Worm (Caenorhabditis elegans): ENCODE results near the gene F16G10.8.

DNA sequence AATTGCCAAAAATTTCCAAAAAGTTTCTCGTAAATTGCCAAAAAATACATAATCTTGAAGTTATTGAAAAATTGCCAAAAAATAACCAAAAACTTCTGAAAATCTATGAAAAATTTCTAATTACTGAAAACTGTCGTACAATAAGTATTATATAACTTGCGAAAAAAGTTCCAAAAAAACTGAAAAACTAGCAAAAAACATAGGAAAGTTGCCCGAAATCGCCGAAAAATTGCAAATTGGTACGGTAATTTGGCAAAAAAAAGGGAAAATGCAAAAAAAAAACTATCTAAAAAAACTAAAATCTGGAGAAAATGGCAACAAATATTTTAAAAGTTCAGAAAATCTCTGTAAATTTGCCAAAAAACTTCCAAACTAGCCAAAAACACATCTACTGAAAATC lies 41.7 kb downstream of the F16G10.8 start, which contains the start of gene enri-1:
- TF ChIP-seq klf-2 (GFP tag; conservative IDR thresholded peaks at IDR 0.05) (no peak), ref-1 (GFP tag; conservative IDR thresholded peaks at IDR 0.05) (no peak), flt-1 (GFP tag; IDR thresholded peaks at IDR 0.05) (no peak), cog-1 (tag; optimal IDR thresholded peaks at IDR 0.05) (no peak), ztf-23 (GFP tag; IDR thresholded peaks at IDR 0.05) (no peak), T22C8.4 (GFP tag; IDR thresholded peaks at IDR 0.05) (no peak), ztf-29 (GFP tag; IDR thresholded peaks at IDR 0.05) (no peak), med-1 (GFP tag; optimal IDR thresholded peaks at IDR 0.05; ENCODE audit: insufficient read depth) (no peak), tab-1 (GFP tag; IDR thresholded peaks at IDR 0.05) (no peak)
